Fruit fly (Drosophila melanogaster): ENCODE measurements around the gene Srp14.

DNA sequence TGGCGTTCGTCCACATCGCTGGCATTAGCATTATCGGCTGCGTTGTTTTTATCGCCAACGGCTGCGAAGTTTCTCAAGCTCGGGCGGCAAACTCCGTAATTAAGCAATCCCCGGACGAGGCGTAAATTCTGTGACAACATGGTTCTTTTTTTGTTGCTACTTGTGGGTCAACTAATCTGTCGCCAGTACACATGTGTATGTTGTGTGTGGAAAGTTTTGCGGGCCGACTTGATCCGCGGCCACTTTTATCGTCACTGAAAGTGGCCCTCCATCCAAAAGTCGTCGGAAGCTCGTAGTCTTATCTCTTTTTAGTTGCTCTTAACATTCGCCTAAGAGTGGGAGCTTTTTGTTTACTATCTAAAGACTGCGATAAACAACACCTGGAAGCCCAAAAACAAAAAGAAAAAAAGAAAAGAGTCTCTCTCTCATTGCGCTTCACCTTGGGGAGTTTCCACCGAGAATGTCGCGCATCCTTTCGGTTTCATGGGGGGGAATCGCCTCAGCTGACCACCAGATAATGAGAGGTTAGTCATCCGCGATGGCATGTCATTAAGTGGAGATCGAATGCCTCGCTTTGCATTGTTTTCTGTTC, 16.0 kb upstream of the Srp14 start, which contains the start of gene CG10877:
- TF ChIP-seq CG8319 (GFP tag; optimal IDR thresholded peaks at IDR 0.05) = no peak
- TF ChIP-seq Met (GFP tag; optimal IDR thresholded peaks at IDR 0.05) = no peak
- no peak for TF ChIP-seq CG7368 (GFP tag; optimal IDR thresholded peaks at IDR 0.05)
- no peak for TF ChIP-seq salr (GFP tag; optimal IDR thresholded peaks at IDR 0.05)
- no peak for TF ChIP-seq CG1621 (tag; optimal IDR thresholded peaks at IDR 0.05)
- no peak for TF ChIP-seq CG8632 (GFP tag; optimal IDR thresholded peaks at IDR 0.05)
- no peak for TF ChIP-seq Hr39 (GFP tag; optimal IDR thresholded peaks at IDR 0.05)
- no peak for TF ChIP-seq topi (GFP tag; optimal IDR thresholded peaks at IDR 0.05)
- no peak for TF ChIP-seq CG9139 (GFP tag; optimal IDR thresholded peaks at IDR 0.05)
- peak; percentile 1 for TF ChIP-seq CG6276 (GFP tag; optimal IDR thresholded peaks at IDR 0.05)
- TF ChIP-seq OdsH (GFP tag; optimal IDR thresholded peaks at IDR 0.05) = no peak
- no peak for TF ChIP-seq CG8119 (GFP tag; IDR thresholded peaks at IDR 0.05)
- TF ChIP-seq CG6792 (GFP tag; optimal IDR thresholded peaks at IDR 0.05) = no peak
- peak; percentile 42 for TF ChIP-seq CG6808 (GFP tag; optimal IDR thresholded peaks at IDR 0.05)

Data from whole organism, prepupa.